Worm (Caenorhabditis elegans) whole organism, late embryonic: Measurements from ENCODE around the gene R53.4.
"Not testable (repeated sequence)": the region's sequence is repeated elsewhere in the genome, so short reads cannot be mapped to it uniquely, and the experiment has no call there.

ENCODE experiments used
- ama-1 ChIP-seq: fragments of 150-350 bp; optimal IDR thresholded peaks from 2 replicates; lab custom pipeline; 2014
- elt-2 ChIP-seq: sonication (generic microtip); optimal IDR thresholded peaks from 2 replicates; lab custom pipeline; 2016; ENCODE audit warnings: missing genetic modification reagents, missing genetic modification characterization, missing compliant biosample characterization
- fkh-10 ChIP-seq: fragments of 150-350 bp; optimal IDR thresholded peaks from 2 replicates; lab custom pipeline; 2014; ENCODE audit warnings: missing biosample characterization, missing genetic modification reagents, missing genetic modification characterization
- hlh-30 ChIP-seq: sonication (generic microtip); optimal IDR thresholded peaks from 2 replicates; lab custom pipeline; 2017; ENCODE audit warnings: antibody characterized with exemption, missing genetic modification characterization, missing compliant biosample characterization; ENCODE audit not compliant: insufficient read depth
- pag-3 ChIP-seq: sonication (generic microtip); optimal IDR thresholded peaks from 2 replicates; lab custom pipeline; 2016; ENCODE audit warnings: missing compliant biosample characterization, missing genetic modification characterization, borderline replicate concordance
- pat-9 ChIP-seq: fragments of 200-800 bp; sonication (Bioruptor generic); optimal IDR thresholded peaks from 2 replicates; lab custom pipeline; 2018; ENCODE audit warnings: mild to moderate bottlenecking, missing genetic modification characterization, moderate library complexity, missing compliant biosample characterization
- pha-4 ChIP-seq: fragments of 150-350 bp; optimal IDR thresholded peaks from 2 replicates; lab custom pipeline; 2018; ENCODE audit warnings: missing biosample characterization, missing genetic modification reagents, missing genetic modification characterization
- sox-2 ChIP-seq: fragments of 200-800 bp; sonication (Bioruptor generic); IDR thresholded peaks from 2 replicates; pipeline ENCODE4 v1.3.6; 2022; ENCODE audit warnings: missing genetic modification reagents, missing genetic modification characterization, missing compliant biosample characterization
- sox-4 ChIP-seq: sonication (generic microtip); optimal IDR thresholded peaks from 2 replicates; lab custom pipeline; 2017; ENCODE audit warnings: mild to moderate bottlenecking, missing genetic modification characterization, inconsistent platforms, missing compliant biosample characterization
- ttx-3 ChIP-seq: sonication (generic microtip); optimal IDR thresholded peaks from 2 replicates; lab custom pipeline; 2016; ENCODE audit warnings: missing genetic modification reagents, missing genetic modification characterization, missing compliant biosample characterization
- unc-3 ChIP-seq, 2 experiments: fragments of 200-800 bp in 1 of 2; sonication (Bioruptor generic) in 1 of 2; sonication (generic microtip) in 1 of 2; conservative IDR thresholded peaks in 1 of 2; optimal IDR thresholded peaks in 1 of 2; 2 replicates each; pipeline versions ENCODE4 v1.3.6 to Lab custom; 2016 to 2022; ENCODE audit warnings: missing compliant biosample characterization in 2 of 2, missing genetic modification characterization in 2 of 2, missing genetic modification reagents in 1 of 2
- unc-55 ChIP-seq: sonication (generic microtip); optimal IDR thresholded peaks from 2 replicates; lab custom pipeline; 2017; ENCODE audit warnings: missing biosample characterization, missing genetic modification reagents, missing genetic modification characterization
- unc-86 ChIP-seq: sonication (generic microtip); optimal IDR thresholded peaks from 2 replicates; lab custom pipeline; 2016; ENCODE audit warnings: missing genetic modification characterization, missing compliant biosample characterization

ce11 chrII:10006266-10006665 lies 38.4 kb upstream of the R53.4 start, which contains the start of gene ZK892.4:
- not testable (repeated sequence) for TF ChIP-seq unc-86 (tag; lab: Kevin White, UChicago); hlh-30 (tag; lab: Kevin White, UChicago); pha-4 (tag; lab: Kevin White, UChicago); sox-2 (GFP tag; lab: Robert Waterston, UW); unc-3 (GFP tag; conservative IDR thresholded peaks at IDR 0.05; lab: Robert Waterston, UW); unc-3 (tag; optimal IDR thresholded peaks at IDR 0.05; lab: Kevin White, UChicago); sox-4 (tag; lab: Kevin White, UChicago); ama-1 (lab: Kevin White, UChicago); fkh-10; unc-55 (GFP tag; lab: Kevin White, UChicago); elt-2 (tag; lab: Kevin White, UChicago); pag-3; ttx-3 (tag; lab: Kevin White, UChicago); pat-9
